Fruit fly (Drosophila melanogaster): Measurements from ENCODE around the gene CG18130.

DNA sequence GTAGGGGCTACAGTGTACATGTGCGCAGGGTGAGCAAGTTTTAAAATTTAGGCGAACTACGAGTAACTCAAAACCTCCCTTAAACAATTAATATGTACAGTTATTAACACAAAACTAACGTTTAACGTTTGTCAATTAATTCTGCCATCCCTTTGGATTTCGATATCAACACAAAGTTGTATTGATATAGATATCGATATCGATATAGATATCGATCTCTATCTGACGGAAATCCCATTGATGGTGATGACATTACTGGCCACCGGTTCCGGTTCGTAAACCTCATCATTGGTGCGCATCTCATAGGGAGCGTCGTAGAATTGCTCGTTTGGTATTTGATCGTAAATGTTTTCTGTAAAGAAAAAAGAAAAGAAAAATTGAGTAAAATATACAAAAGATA is 711 bp upstream of the CG18130 start:
- TF ChIP-seq tj (GFP tag; optimal IDR thresholded peaks at IDR 0.05) (no peak), cic (GFP tag; optimal IDR thresholded peaks at IDR 0.05) (no peak), bab1 (GFP tag; optimal IDR thresholded peaks at IDR 0.05) (no peak), Crg-1 (GFP tag; optimal IDR thresholded peaks at IDR 0.05) (no peak), toe (GFP tag; optimal IDR thresholded peaks at IDR 0.05) (no peak), pad (GFP tag; optimal IDR thresholded peaks at IDR 0.05) (no peak), CG14711 (tag; optimal IDR thresholded peaks at IDR 0.05) (no peak)
